Worm (Caenorhabditis elegans) whole organism, early embryonic: ENCODE data around the gene dyf-3.

ENCODE experiments used
- B0310.2 ChIP-seq: sonication (generic microtip); optimal IDR thresholded peaks from 2 replicates; lab custom pipeline; 2016; ENCODE audit warnings: mild to moderate bottlenecking, missing genetic modification characterization, missing compliant biosample characterization
- F13C5.2 ChIP-seq: sonication (generic microtip); optimal IDR thresholded peaks from 2 replicates; lab custom pipeline; 2017; ENCODE audit warnings: mild to moderate bottlenecking, missing genetic modification characterization, inconsistent platforms, missing compliant biosample characterization
- aly-1 ChIP-seq: sonication (generic microtip); optimal IDR thresholded peaks from 2 replicates; lab custom pipeline; 2016; ENCODE audit warnings: missing genetic modification characterization, missing compliant biosample characterization
- ama-1 ChIP-seq: fragments of 150-350 bp; optimal IDR thresholded peaks from 2 replicates; lab custom pipeline; 2014
- ceh-13 ChIP-seq: fragments of 200-800 bp; sonication (Bioruptor generic); optimal IDR thresholded peaks from 2 replicates; lab custom pipeline; 2018; ENCODE audit warnings: mild to moderate bottlenecking, missing genetic modification characterization, missing compliant biosample characterization
- ceh-36 ChIP-seq: sonication (generic microtip); optimal IDR thresholded peaks from 2 replicates; lab custom pipeline; 2016; ENCODE audit warnings: missing genetic modification characterization, inconsistent platforms, missing compliant biosample characterization
- ets-7 ChIP-seq: sonication (generic microtip); optimal IDR thresholded peaks from 2 replicates; lab custom pipeline; 2016; ENCODE audit warnings: missing genotype, missing genetic modification characterization, missing compliant biosample characterization
- flt-1 ChIP-seq: fragments of 200-800 bp; sonication (Bioruptor generic); IDR thresholded peaks from 2 replicates; pipeline ENCODE4 v1.3.6; 2022; ENCODE audit warnings: missing genetic modification characterization, missing compliant biosample characterization
- hmbx-1 ChIP-seq: sonication (generic microtip); optimal IDR thresholded peaks from 2 replicates; lab custom pipeline; 2016; ENCODE audit warnings: mild to moderate bottlenecking, missing genetic modification characterization, missing compliant biosample characterization
- hmg-4 ChIP-seq: fragments of 200-800 bp; sonication (Bioruptor generic); optimal IDR thresholded peaks from 2 replicates; lab custom pipeline; 2018; ENCODE audit warnings: mild to moderate bottlenecking, missing genetic modification characterization, missing compliant biosample characterization
- hnd-1 ChIP-seq: sonication (generic microtip); optimal IDR thresholded peaks from 2 replicates; lab custom pipeline; 2016; ENCODE audit warnings: missing genetic modification characterization, missing compliant biosample characterization
- pes-1 ChIP-seq: fragments of 200-800 bp; sonication (Bioruptor generic); IDR thresholded peaks from 2 replicates; pipeline ENCODE4 v1.3.6; 2022; ENCODE audit warnings: missing genetic modification reagents, missing genetic modification characterization, missing compliant biosample characterization
- scrt-1 ChIP-seq: fragments of 200-800 bp; sonication (Bioruptor generic); IDR thresholded peaks from 2 replicates; pipeline ENCODE4 v1.3.6; 2022; ENCODE audit warnings: missing genetic modification characterization, missing compliant biosample characterization
- sea-1 ChIP-seq: fragments of 200-800 bp; sonication (Bioruptor generic); conservative IDR thresholded peaks from 2 replicates; pipeline ENCODE4 v1.3.6; 2022; ENCODE audit warnings: missing genetic modification characterization, missing compliant biosample characterization
- tbx-11 ChIP-seq: fragments of 200-800 bp; sonication (Bioruptor generic); IDR thresholded peaks from 2 replicates; pipeline ENCODE4 v1.3.6; 2022; ENCODE audit warnings: missing genetic modification characterization, missing compliant biosample characterization
- tbx-37 ChIP-seq: fragments of 200-800 bp; sonication (Bioruptor generic); conservative IDR thresholded peaks from 2 replicates; pipeline ENCODE4 v1.3.6; 2022; ENCODE audit warnings: missing genetic modification reagents, missing genetic modification characterization, missing compliant biosample characterization
- tra-4 ChIP-seq: sonication (generic microtip); optimal IDR thresholded peaks from 2 replicates; lab custom pipeline; 2017; ENCODE audit warnings: missing genetic modification characterization, missing compliant biosample characterization

Gene dyf-3

ce11 chrIV:3354757-3355156, 44.3 kb downstream of the dyf-3 start, which contains the start of gene F42A6.1:
F42A6.1 (plus strand) TSS chrIV:3355057.
- TF ChIP-seq sea-1 (GFP tag; lab: Robert Waterston, UW) (no peak), ceh-13 (no peak), hmbx-1 (tag; lab: Kevin White, UChicago) (no peak), tbx-37 (GFP tag; lab: Robert Waterston, UW) (no peak), hnd-1 (tag; lab: Kevin White, UChicago) (no peak), ets-7 (no peak), ama-1 (lab: Kevin White, UChicago) (no peak), F13C5.2 (tag; lab: Kevin White, UChicago) (no peak), flt-1 (no peak), tbx-11 (GFP tag; lab: Robert Waterston, UW) (no peak), pes-1 (GFP tag; lab: Robert Waterston, UW) (no peak), hmg-4 (GFP tag; lab: Kevin White, UChicago) (no peak), scrt-1 (GFP tag; lab: Robert Waterston, UW) (no peak), B0310.2 (tag; lab: Kevin White, UChicago) (no peak), aly-1 (tag; lab: Kevin White, UChicago) (no peak), tra-4 (tag; lab: Kevin White, UChicago) (no peak), ceh-36 (tag; lab: Kevin White, UChicago) (no peak)

- TF ChIP-seq tbx-11 (GFP tag; lab: Robert Waterston, UW) (no peak), ets-7 (no peak), hmbx-1 (tag; lab: Kevin White, UChicago) (no peak), ceh-13 (no peak), hnd-1 (tag; lab: Kevin White, UChicago) (no peak), sea-1 (GFP tag; lab: Robert Waterston, UW) (no peak), tra-4 (tag; lab: Kevin White, UChicago) (no peak), B0310.2 (tag; lab: Kevin White, UChicago) (no peak), tbx-37 (GFP tag; lab: Robert Waterston, UW) (no peak), flt-1 (no peak), aly-1 (tag; lab: Kevin White, UChicago) (no peak), ceh-36 (tag; lab: Kevin White, UChicago) (no peak), ama-1 (lab: Kevin White, UChicago) (no peak), hmg-4 (GFP tag; lab: Kevin White, UChicago) (no peak), pes-1 (GFP tag; lab: Robert Waterston, UW) (no peak), F13C5.2 (tag; lab: Kevin White, UChicago) (no peak)
These were observed 47.0 kb downstream of the dyf-3 start for ce11 chrIV:3352019-3352418.

- TF ChIP-seq flt-1 (peak; percentile 34; the same call in 1 of the 2 replicates), tra-4 (tag; lab: Kevin White, UChicago) (no peak), hmbx-1 (tag; lab: Kevin White, UChicago) (no peak), hnd-1 (tag; lab: Kevin White, UChicago) (no peak), scrt-1 (GFP tag; lab: Robert Waterston, UW) (no peak), pes-1 (GFP tag; lab: Robert Waterston, UW) (no peak), ceh-36 (tag; lab: Kevin White, UChicago) (no peak), aly-1 (tag; lab: Kevin White, UChicago) (no peak), F13C5.2 (tag; lab: Kevin White, UChicago) (peak; percentile 4), ceh-13 (no peak), ama-1 (lab: Kevin White, UChicago) (no peak), hmg-4 (GFP tag; lab: Kevin White, UChicago) (no peak), ets-7 (peak; percentile 70)
These were observed 49.0 kb downstream of the dyf-3 start, which contains the start of gene elks-1 for ce11 chrIV:3349977-3350580. elks-1 (minus strand) TSS chrIV:3350027.

- no peak for TF ChIP-seq flt-1
- TF ChIP-seq sea-1 (GFP tag; lab: Robert Waterston, UW) = no peak
- no peak for TF ChIP-seq tbx-37 (GFP tag; lab: Robert Waterston, UW)
- no peak for TF ChIP-seq hmg-4 (GFP tag; lab: Kevin White, UChicago)
- no peak for TF ChIP-seq hnd-1 (tag; lab: Kevin White, UChicago)
- TF ChIP-seq pes-1 (GFP tag; lab: Robert Waterston, UW) = no peak
- TF ChIP-seq hmbx-1 (tag; lab: Kevin White, UChicago) = no peak
- no peak for TF ChIP-seq B0310.2 (tag; lab: Kevin White, UChicago)
- no peak for TF ChIP-seq tra-4 (tag; lab: Kevin White, UChicago)
- TF ChIP-seq scrt-1 (GFP tag; lab: Robert Waterston, UW) = no peak
- TF ChIP-seq ceh-13 = no peak
- TF ChIP-seq ama-1 (lab: Kevin White, UChicago) = no peak
- TF ChIP-seq F13C5.2 (tag; lab: Kevin White, UChicago) = no peak
- no peak for TF ChIP-seq ceh-36 (tag; lab: Kevin White, UChicago)
- no peak for TF ChIP-seq tbx-11 (GFP tag; lab: Robert Waterston, UW)
- no peak for TF ChIP-seq ets-7
These were observed 50.7 kb downstream of the dyf-3 start for ce11 chrIV:3348334-3348733.
